Fruit fly (Drosophila melanogaster) Kc167 (cell line): ENCODE data around the gene CG31704.

Experiments used
- Sin3A ChIP-seq: fragments of >200 bp; optimal IDR thresholded peaks from 2 replicates; lab custom pipeline; 2018; ENCODE audit warnings: missing external identifiers
- insv ChIP-seq: fragments of >200 bp; optimal IDR thresholded peaks from 3 replicates; lab custom pipeline; 2018; ENCODE audit warnings: missing external identifiers

DNA sequence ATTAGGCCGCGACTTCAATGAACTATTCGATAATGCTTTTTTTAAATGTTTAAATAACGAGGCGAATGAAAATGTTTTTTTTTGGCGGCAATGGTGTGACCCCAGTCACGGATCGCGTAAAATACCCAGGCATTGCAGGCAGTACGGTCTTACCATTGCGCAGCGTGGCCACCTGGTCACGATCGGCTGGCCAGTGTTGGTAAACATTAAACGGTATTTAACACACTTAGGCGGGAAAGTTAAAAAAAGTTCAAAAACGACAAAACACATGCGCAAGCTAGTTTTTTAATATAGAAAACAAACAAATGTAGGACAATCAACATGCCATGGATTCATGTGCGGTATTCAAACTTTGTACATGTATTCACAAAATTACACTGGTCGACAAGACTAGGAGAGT is 11.2 kb upstream of the CG31704 start, which contains the start of gene esc:
- no peak for TF ChIP-seq Sin3A (lab: Kevin White, UChicago)
- TF ChIP-seq insv: no peak
